Fruit fly (Drosophila melanogaster): Measurements from ENCODE around the gene CG43993.

DNA sequence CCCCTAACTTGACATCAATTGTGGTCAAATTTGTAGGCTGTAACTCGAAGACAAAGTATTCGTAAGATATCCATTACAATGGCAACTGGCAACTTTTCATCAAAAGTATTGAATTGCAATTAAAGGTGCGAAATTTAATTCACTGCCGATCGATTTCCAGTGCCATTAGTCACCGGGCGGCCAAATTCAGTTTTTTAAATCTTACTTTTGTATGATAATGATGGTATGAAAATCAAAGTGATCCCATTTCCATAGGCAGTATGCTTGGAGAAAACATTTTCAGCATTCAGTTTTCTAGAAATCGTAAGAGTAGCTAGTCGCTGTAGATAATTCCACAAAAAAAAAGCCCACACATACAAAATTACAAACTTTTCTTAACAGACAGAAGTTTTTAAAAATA lies 11.9 kb downstream of the CG43993 start, which contains the start of gene CG43638:
- TF ChIP-seq cyc (GFP tag; optimal IDR thresholded peaks at IDR 0.05) (no peak), Smox (GFP tag; optimal IDR thresholded peaks at IDR 0.05) (no peak), CG6792 (GFP tag; optimal IDR thresholded peaks at IDR 0.05) (no peak), Eip75B (GFP tag; optimal IDR thresholded peaks at IDR 0.05) (no peak), CG15336 (GFP tag; IDR thresholded peaks at IDR 0.05) (no peak), CG3919 (GFP tag; optimal IDR thresholded peaks at IDR 0.05) (no peak), Eip78C (GFP tag) (no peak)

Measured in whole organism, prepupa.